Worm (Caenorhabditis elegans) whole organism, young adult: Measurements from ENCODE around the gene rsr-2.

Experiments used
- F52B5.7 ChIP-seq: sonication (generic microtip); optimal IDR thresholded peaks from 2 replicates; lab custom pipeline; 2016; ENCODE audit warnings: mild to moderate bottlenecking, missing genetic modification characterization, missing compliant biosample characterization
- atf-7 ChIP-seq: sonication (generic microtip); optimal IDR thresholded peaks from 2 replicates; lab custom pipeline; 2017; ENCODE audit warnings: mild to moderate bottlenecking, missing genetic modification characterization, missing compliant biosample characterization
- ets-4 ChIP-seq: fragments of 200-800 bp; sonication (Bioruptor generic); optimal IDR thresholded peaks from 2 replicates; lab custom pipeline; 2018; ENCODE audit warnings: mild to moderate bottlenecking, missing genetic modification characterization, missing compliant biosample characterization
- unc-62 ChIP-seq: fragments of 150-350 bp; optimal IDR thresholded peaks from 2 replicates; lab custom pipeline; 2014; ENCODE audit warnings: missing biosample characterization, missing genetic modification reagents, missing genetic modification characterization

DNA sequence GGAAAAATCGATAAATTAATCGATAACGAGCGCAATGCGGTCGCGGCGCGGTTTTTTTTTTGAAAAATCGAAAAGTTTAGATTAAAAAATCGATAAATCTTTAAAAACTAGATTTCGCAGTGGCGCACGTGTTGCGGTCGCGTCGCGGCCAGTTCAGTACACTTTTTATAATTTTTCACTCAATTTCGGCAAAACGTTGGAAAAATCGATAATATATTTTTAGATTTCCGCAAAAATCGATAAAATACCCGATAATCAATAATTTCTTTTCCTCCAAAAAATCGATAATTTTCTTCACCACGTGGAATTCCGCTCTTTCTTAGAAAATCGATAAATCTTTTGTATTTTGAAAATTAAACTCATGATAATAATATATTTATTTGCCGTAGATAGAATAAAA, 48.6 kb upstream of the rsr-2 start:
- TF ChIP-seq atf-7 (tag; lab: Kevin White, UChicago), result no peak
- no peak for TF ChIP-seq unc-62 (GFP tag; lab: Kevin White, UChicago)
- no peak for TF ChIP-seq ets-4 (GFP tag; lab: Kevin White, UChicago)
- no peak for TF ChIP-seq F52B5.7 (tag; lab: Kevin White, UChicago)
